Fruit fly (Drosophila melanogaster): ENCODE measurements around the gene hh.

hh gene

dm6 chr3R:23157664-23158151, 16.0 kb upstream of the hh start, which contains the start of gene unk (continued):
- TF ChIP-seq CG8290 (GFP tag; optimal IDR thresholded peaks at IDR 0.05) (no peak), CG8290 (tag; optimal IDR thresholded peaks at IDR 0.05) (peak in 1 of 2 experiments; percentile 79), pros (GFP tag; optimal IDR thresholded peaks at IDR 0.05) (no peak), CG8089 (GFP tag; optimal IDR thresholded peaks at IDR 0.05) (no peak), CG10654 (GFP tag; optimal IDR thresholded peaks at IDR 0.05) (no peak), CG17359 (tag; optimal IDR thresholded peaks at IDR 0.05) (no peak), Hsf (GFP tag; optimal IDR thresholded peaks at IDR 0.05) (peak; percentile 0), CG2129 (GFP tag; IDR thresholded peaks at IDR 0.05; ENCODE audit: partially characterized antibody) (peak; percentile 94), CG8388 (GFP tag; optimal IDR thresholded peaks at IDR 0.05) (no peak), dan (GFP tag; IDR thresholded peaks at IDR 0.05) (no peak), nerfin-2 (GFP tag; IDR thresholded peaks at IDR 0.05; ENCODE audit: partially characterized antibody) (peak; percentile 93), unpg (GFP tag; optimal IDR thresholded peaks at IDR 0.05) (no peak), yki (optimal IDR thresholded peaks at IDR 0.05) (no peak), Stat92E (GFP tag; optimal IDR thresholded peaks at IDR 0.05) (peak in 1 of 3 experiments; percentile 39), sc (optimal IDR thresholded peaks at IDR 0.05) (no peak), sc (GFP tag; optimal IDR thresholded peaks at IDR 0.05) (no peak), D19A (tag; optimal IDR thresholded peaks at IDR 0.05) (no peak), ATbp (GFP tag; optimal IDR thresholded peaks at IDR 0.05) (no peak), CG5953 (GFP tag; IDR thresholded peaks at IDR 0.05) (no peak), CG2875 (GFP tag; optimal IDR thresholded peaks at IDR 0.05) (no peak), dm (GFP tag; optimal IDR thresholded peaks at IDR 0.05) (peak; percentile 57), Lhr (GFP tag; optimal IDR thresholded peaks at IDR 0.05) (peak; percentile 64), sug (tag; optimal IDR thresholded peaks at IDR 0.05) (peak; percentile 66), Opbp (GFP tag; IDR thresholded peaks at IDR 0.05; ENCODE audit: partially characterized antibody) (peak; percentile 99), Dref (GFP tag; IDR thresholded peaks at IDR 0.05) (peak; percentile 99), CG6175 (GFP tag; IDR thresholded peaks at IDR 0.05) (no peak), Atf6 (GFP tag; IDR thresholded peaks at IDR 0.05) (no peak), H2.0 (GFP tag; IDR thresholded peaks at IDR 0.05) (peak; percentile 14; the same call in 1 of the 2 replicates), Neu2 (GFP tag; optimal IDR thresholded peaks at IDR 0.05; ENCODE audit: borderline replicate concordance) (no peak), D (optimal IDR thresholded peaks at IDR 0.05) (no peak), D (GFP tag; optimal IDR thresholded peaks at IDR 0.05) (no peak), CG17568 (GFP tag; optimal IDR thresholded peaks at IDR 0.05) (no peak), zen (tag; optimal IDR thresholded peaks at IDR 0.05) (peak; percentile 20), ap (GFP tag; IDR thresholded peaks at IDR 0.05) (no peak), B-H1 (GFP tag; IDR thresholded peaks at IDR 0.05) (no peak), repo (GFP tag; optimal IDR thresholded peaks at IDR 0.05) (no peak), CG14965 (GFP tag; optimal IDR thresholded peaks at IDR 0.05; ENCODE audit: borderline replicate concordance) (no peak), Tbp (GFP tag; optimal IDR thresholded peaks at IDR 0.05) (no peak), tin (GFP tag; optimal IDR thresholded peaks at IDR 0.05) (no peak), sob (GFP tag; IDR thresholded peaks at IDR 0.05) (peak; percentile 65; the same call in 1 of the 2 replicates), CG10431 (GFP tag; optimal IDR thresholded peaks at IDR 0.05) (no peak), CG6813 (GFP tag; optimal IDR thresholded peaks at IDR 0.05) (no peak), z (GFP tag; IDR thresholded peaks at IDR 0.05) (no peak), CG14710 (tag; optimal IDR thresholded peaks at IDR 0.05) (peak; percentile 34), CG4820 (GFP tag; optimal IDR thresholded peaks at IDR 0.05) (no peak), CG13123 (GFP tag; optimal IDR thresholded peaks at IDR 0.05) (no peak), tgo (GFP tag; IDR thresholded peaks at IDR 0.05) (no peak), sima (GFP tag; optimal IDR thresholded peaks at IDR 0.05) (no peak), amos (GFP tag; IDR thresholded peaks at IDR 0.05; ENCODE audit: partially characterized antibody) (peak; percentile 99), CG16779 (GFP tag; IDR thresholded peaks at IDR 0.05) (no peak), Hr51 (GFP tag; optimal IDR thresholded peaks at IDR 0.05) (no peak), tx (GFP tag; optimal IDR thresholded peaks at IDR 0.05) (no peak)

Data from whole organism, embryonic.